Fruit fly (Drosophila melanogaster) S2 (cell line): ENCODE measurements around the gene ScsbetaA.

ENCODE experiments used
- CG8478 ChIP-seq: fragments of >200 bp; optimal IDR thresholded peaks from 2 replicates; lab custom pipeline; 2018
- CTCF ChIP-seq, 2 experiments: fragments of >200 bp; optimal IDR thresholded peaks; 2 replicates each; lab custom pipeline; 2018

dm6 chr3R:8980776-8981165 is 42.2 kb downstream of the ScsbetaA start, which contains the start of gene CAHbeta:
- TF ChIP-seq CTCF (optimal IDR thresholded peaks at IDR 0.05; lab: Kevin White, UChicago): no peak
- no peak for TF ChIP-seq CG8478 (lab: Kevin White, UChicago)
